Worm (Caenorhabditis elegans) whole organism, midembryonic: Measurements from ENCODE around the gene ZK856.18.

Source experiments
- T22C8.4 ChIP-seq: fragments of 200-800 bp; sonication (Bioruptor generic); IDR thresholded peaks from 2 replicates; pipeline ENCODE4 v1.3.6; 2022; ENCODE audit warnings: missing genetic modification characterization, missing compliant biosample characterization
- cog-1 ChIP-seq: sonication (generic microtip); optimal IDR thresholded peaks from 2 replicates; lab custom pipeline; 2016; ENCODE audit warnings: missing genetic modification characterization, missing compliant biosample characterization
- klf-2 ChIP-seq: fragments of 200-800 bp; sonication (Bioruptor generic); conservative IDR thresholded peaks from 2 replicates; pipeline ENCODE4 v1.3.6; 2022; ENCODE audit warnings: missing genetic modification reagents, missing genetic modification characterization, missing compliant biosample characterization
- med-1 ChIP-seq: sonication (generic microtip); optimal IDR thresholded peaks from 2 replicates; lab custom pipeline; 2017; ENCODE audit warnings: missing genetic modification characterization, mild to moderate bottlenecking, missing compliant biosample characterization, antibody characterized with exemption, missing genetic modification reagents; ENCODE audit not compliant: insufficient read depth
- tab-1 ChIP-seq: fragments of 200-800 bp; sonication (Bioruptor generic); IDR thresholded peaks from 2 replicates; pipeline ENCODE4 v1.3.6; 2022; ENCODE audit warnings: missing genetic modification characterization, missing compliant biosample characterization
- ztf-29 ChIP-seq: fragments of 200-800 bp; sonication (Bioruptor generic); IDR thresholded peaks from 2 replicates; pipeline ENCODE4 v1.3.6; 2022; ENCODE audit warnings: missing genetic modification reagents, missing genetic modification characterization, missing compliant biosample characterization

ce11 chrV:10154698-10155097 is 31.1 kb downstream of the ZK856.18 start, which contains the start of gene srsx-29:
- TF ChIP-seq cog-1 (no peak), ztf-29 (GFP tag; lab: Robert Waterston, UW) (no peak), tab-1 (GFP tag; lab: Robert Waterston, UW) (no peak), klf-2 (no peak), T22C8.4 (GFP tag; lab: Robert Waterston, UW) (no peak), med-1 (no peak)
